Fruit fly (Drosophila melanogaster) whole organism, prepupa: ENCODE results near the gene Cad89D.

Experiments
- Blimp-1 ChIP-seq: fragments of 200-800 bp; sonication (Bioruptor generic); optimal IDR thresholded peaks from 3 replicates; lab custom pipeline; 2017; ENCODE audit warnings: missing biosample characterization, missing genetic modification characterization, mild to moderate bottlenecking, moderate library complexity, missing genetic modification reagents
- CG10669 ChIP-seq: fragments of 200-800 bp; sonication (Bioruptor generic); optimal IDR thresholded peaks from 3 replicates; lab custom pipeline; 2018; ENCODE audit warnings: missing biosample characterization, mild to moderate bottlenecking, missing genetic modification characterization, moderate library complexity
- CG11294 ChIP-seq: fragments of 200-800 bp; sonication (Bioruptor generic); IDR thresholded peaks from 2 replicates; pipeline ENCODE4 v1.3.6; 2022; ENCODE audit warnings: missing biosample characterization, missing genetic modification characterization
- CG11762 ChIP-seq: fragments of 200-800 bp; sonication (Bioruptor generic); optimal IDR thresholded peaks from 3 replicates; lab custom pipeline; 2016; ENCODE audit warnings: missing biosample characterization, missing genetic modification characterization; ENCODE audit not compliant: insufficient read depth
- CG11902 ChIP-seq: fragments of 200-800 bp; sonication (Bioruptor generic); optimal IDR thresholded peaks from 3 replicates; lab custom pipeline; 2016; ENCODE audit warnings: missing biosample characterization, missing genetic modification characterization
- CG15336 ChIP-seq: fragments of 200-800 bp; sonication (Bioruptor generic); IDR thresholded peaks from 2 replicates; pipeline ENCODE4 v1.3.6; 2022; ENCODE audit warnings: missing biosample characterization, missing genetic modification characterization
- CG1621 ChIP-seq: fragments of 200-800 bp; sonication (Bioruptor generic); optimal IDR thresholded peaks from 3 replicates; lab custom pipeline; 2018; ENCODE audit warnings: missing biosample characterization, mild to moderate bottlenecking, missing genetic modification characterization
- CG16779 ChIP-seq: fragments of 200-800 bp; sonication (Bioruptor generic); optimal IDR thresholded peaks from 3 replicates; lab custom pipeline; 2017; ENCODE audit warnings: missing biosample characterization, mild to moderate bottlenecking, missing genetic modification characterization
- CG3032 ChIP-seq: fragments of 200-800 bp; optimal IDR thresholded peaks from 2 replicates; lab custom pipeline; 2019; ENCODE audit warnings: missing biosample characterization, mild to moderate bottlenecking, missing genetic modification characterization, moderate library complexity
- CG31627 ChIP-seq: fragments of 200-800 bp; sonication (Bioruptor generic); optimal IDR thresholded peaks from 3 replicates; lab custom pipeline; 2016; ENCODE audit warnings: missing biosample characterization, missing genetic modification characterization
- CG32006 ChIP-seq: fragments of 200-800 bp; sonication (Bioruptor generic); optimal IDR thresholded peaks from 3 replicates; lab custom pipeline; 2017; ENCODE audit warnings: missing biosample characterization, mild to moderate bottlenecking, missing genetic modification characterization
- CG34406 ChIP-seq: fragments of 200-800 bp; sonication (Bioruptor generic); optimal IDR thresholded peaks from 3 replicates; lab custom pipeline; 2016; ENCODE audit warnings: missing biosample characterization, missing genetic modification characterization
- CG6163 ChIP-seq: fragments of 200-800 bp; sonication (Bioruptor generic); IDR thresholded peaks from 3 replicates; pipeline ENCODE4 v1.3.6; 2022; ENCODE audit warnings: missing biosample characterization, missing genetic modification characterization
- CG6276 ChIP-seq: fragments of 200-800 bp; sonication (Bioruptor generic); optimal IDR thresholded peaks from 2 replicates; lab custom pipeline; 2017; ENCODE audit warnings: missing biosample characterization, mild to moderate bottlenecking, missing genetic modification characterization
- CG6808 ChIP-seq: fragments of 200-800 bp; sonication (Bioruptor generic); optimal IDR thresholded peaks from 3 replicates; lab custom pipeline; 2017; ENCODE audit warnings: missing biosample characterization, missing genetic modification characterization, mild to moderate bottlenecking, moderate library complexity, missing genetic modification reagents
- CG6854 ChIP-seq: fragments of 200-800 bp; sonication (Bioruptor generic); optimal IDR thresholded peaks from 2 replicates; lab custom pipeline; 2017; ENCODE audit warnings: missing biosample characterization, mild to moderate bottlenecking, missing genetic modification characterization
- CG7368 ChIP-seq: fragments of 200-800 bp; sonication (Bioruptor generic); optimal IDR thresholded peaks from 3 replicates; lab custom pipeline; 2016; ENCODE audit warnings: missing biosample characterization, missing genetic modification characterization
- CG8119 ChIP-seq: fragments of 200-800 bp; sonication (Bioruptor generic); IDR thresholded peaks from 3 replicates; pipeline ENCODE4 v1.3.6; 2022; ENCODE audit warnings: missing biosample characterization, missing genetic modification characterization
- CG8319 ChIP-seq: fragments of 200-800 bp; sonication (Bioruptor generic); optimal IDR thresholded peaks from 3 replicates; lab custom pipeline; 2016; ENCODE audit warnings: missing biosample characterization, missing genetic modification characterization
- Eip93F ChIP-seq: fragments of 200-800 bp; sonication (Bioruptor generic); optimal IDR thresholded peaks from 2 replicates; lab custom pipeline; 2016; ENCODE audit warnings: missing biosample characterization, mild to moderate bottlenecking, missing genetic modification characterization
- Ets21C ChIP-seq: fragments of 200-800 bp; sonication (Bioruptor generic); optimal IDR thresholded peaks from 3 replicates; lab custom pipeline; 2016; ENCODE audit warnings: missing biosample characterization, missing genetic modification characterization
- Gug ChIP-seq: fragments of 200-800 bp; sonication (Bioruptor generic); IDR thresholded peaks from 2 replicates; pipeline ENCODE4 v1.3.6; 2022; ENCODE audit warnings: missing biosample characterization, missing genetic modification characterization
- Hr39 ChIP-seq: fragments of 200-800 bp; sonication (Bioruptor generic); optimal IDR thresholded peaks from 2 replicates; lab custom pipeline; 2016; ENCODE audit warnings: missing biosample characterization, missing genetic modification characterization
- Met ChIP-seq: fragments of 200-800 bp; sonication (Bioruptor generic); optimal IDR thresholded peaks from 3 replicates; lab custom pipeline; 2016; ENCODE audit warnings: missing biosample characterization, missing genetic modification characterization
- OdsH ChIP-seq: fragments of 200-800 bp; sonication (Bioruptor generic); optimal IDR thresholded peaks from 3 replicates; lab custom pipeline; 2016; ENCODE audit warnings: missing biosample characterization, missing genetic modification characterization
- Smox ChIP-seq: fragments of 200-800 bp; sonication (Bioruptor generic); optimal IDR thresholded peaks from 3 replicates; lab custom pipeline; 2016; ENCODE audit warnings: missing biosample characterization, missing genetic modification characterization
- Sox102F ChIP-seq: fragments of 200-800 bp; sonication (Bioruptor generic); optimal IDR thresholded peaks from 2 replicates; lab custom pipeline; 2016; ENCODE audit warnings: missing biosample characterization, mild to moderate bottlenecking, missing genetic modification characterization
- Sox14 ChIP-seq: fragments of 200-800 bp; sonication (Bioruptor generic); optimal IDR thresholded peaks from 3 replicates; lab custom pipeline; 2016; ENCODE audit warnings: missing biosample characterization, missing genetic modification characterization
- Sox15 ChIP-seq: fragments of 200-800 bp; sonication (Bioruptor generic); optimal IDR thresholded peaks from 3 replicates; lab custom pipeline; 2016; ENCODE audit warnings: missing biosample characterization, missing genetic modification characterization
- achi ChIP-seq: fragments of 200-800 bp; sonication (Bioruptor generic); optimal IDR thresholded peaks from 3 replicates; lab custom pipeline; 2016; ENCODE audit warnings: missing biosample characterization, missing genetic modification characterization
- acj6 ChIP-seq: fragments of 200-800 bp; sonication (Bioruptor generic); optimal IDR thresholded peaks from 3 replicates; lab custom pipeline; 2016; ENCODE audit warnings: missing biosample characterization, missing genetic modification characterization
- cyc ChIP-seq: fragments of 200-800 bp; sonication (Bioruptor generic); optimal IDR thresholded peaks from 3 replicates; lab custom pipeline; 2016; ENCODE audit warnings: missing biosample characterization, missing genetic modification characterization
- dac ChIP-seq: fragments of 200-800 bp; sonication (Bioruptor generic); optimal IDR thresholded peaks from 2 replicates; lab custom pipeline; 2017; ENCODE audit warnings: missing biosample characterization, mild to moderate bottlenecking, missing genetic modification characterization
- dsx ChIP-seq: fragments of 200-800 bp; optimal IDR thresholded peaks from 3 replicates; lab custom pipeline; 2019; ENCODE audit warnings: missing biosample characterization, mild to moderate bottlenecking, missing genetic modification characterization, moderate library complexity; ENCODE audit not compliant: poor library complexity, severe bottlenecking
- eg ChIP-seq: fragments of 200-800 bp; sonication (Bioruptor generic); IDR thresholded peaks from 3 replicates; pipeline ENCODE4 v1.3.6; 2022; ENCODE audit warnings: missing biosample characterization, missing genetic modification characterization
- esn ChIP-seq: fragments of 200-800 bp; sonication (Bioruptor generic); optimal IDR thresholded peaks from 2 replicates; lab custom pipeline; 2016; ENCODE audit warnings: missing biosample characterization, mild to moderate bottlenecking, missing genetic modification characterization, moderate library complexity
- lz ChIP-seq: fragments of 200-800 bp; sonication (Bioruptor generic); optimal IDR thresholded peaks from 3 replicates; lab custom pipeline; 2016; ENCODE audit warnings: missing biosample characterization, missing genetic modification characterization
- net ChIP-seq: fragments of 200-800 bp; sonication (Bioruptor generic); optimal IDR thresholded peaks from 3 replicates; lab custom pipeline; 2016; ENCODE audit warnings: missing biosample characterization, missing genetic modification characterization
- pdm3 ChIP-seq: fragments of 200-800 bp; sonication (Bioruptor generic); optimal IDR thresholded peaks from 3 replicates; lab custom pipeline; 2016; ENCODE audit warnings: missing biosample characterization, missing genetic modification characterization
- spab ChIP-seq: fragments of 200-800 bp; sonication (Bioruptor generic); optimal IDR thresholded peaks from 2 replicates; lab custom pipeline; 2017; ENCODE audit warnings: missing biosample characterization, mild to moderate bottlenecking, missing genetic modification characterization, missing genetic modification reagents
- ss ChIP-seq, 2 experiments: fragments of 200-800 bp; sonication (Bioruptor generic); optimal IDR thresholded peaks; 2 replicates in 1 of 2; 3 replicates in 1 of 2; lab custom pipeline; 2017 to 2018; ENCODE audit warnings: mild to moderate bottlenecking in 2 of 2, missing biosample characterization in 2 of 2, missing genetic modification characterization in 2 of 2, moderate library complexity in 1 of 2
- topi ChIP-seq: fragments of 200-800 bp; sonication (Bioruptor generic); optimal IDR thresholded peaks from 3 replicates; lab custom pipeline; 2016; ENCODE audit warnings: missing biosample characterization, missing genetic modification characterization
- vri ChIP-seq: fragments of 200-800 bp; sonication (Bioruptor generic); optimal IDR thresholded peaks from 3 replicates; lab custom pipeline; 2016; ENCODE audit warnings: missing biosample characterization, mild to moderate bottlenecking, missing genetic modification characterization

The Cad89D gene

dm6 chr3R:16500919-16501851 is 6.0 kb upstream of the Cad89D start, which contains the start of gene Decay (continued):
- TF ChIP-seq CG6163 (GFP tag; lab: Robert Waterston, UW) (no peak), CG32006 (GFP tag; lab: Kevin White, UChicago) (peak; percentile 37), Ets21C (GFP tag; lab: Kevin White, UChicago) (peak; percentile 45), dac (GFP tag; lab: Kevin White, UChicago) (no peak), CG1621 (tag; lab: Kevin White, UChicago) (no peak), Sox14 (GFP tag; lab: Kevin White, UChicago) (peak; percentile 50), pdm3 (GFP tag; lab: Kevin White, UChicago) (peak; percentile 51), CG16779 (tag; lab: Kevin White, UChicago) (no peak), spab (GFP tag; lab: Kevin White, UChicago) (no peak), Blimp-1 (GFP tag; lab: Kevin White, UChicago) (peak; percentile 3)

dm6 chr3R:16498859-16499258 is 3.6 kb upstream of the Cad89D start, which contains the start of gene Gr89a:
Gene Gr89a (minus strand): TSS chr3R:16498959.
- no peak for TF ChIP-seq CG6808 (GFP tag; lab: Kevin White, UChicago)
- no peak for TF ChIP-seq CG8119 (GFP tag; lab: Robert Waterston, UW)
- no peak for TF ChIP-seq CG31627
- no peak for TF ChIP-seq Sox15 (GFP tag; lab: Kevin White, UChicago)
- no peak for TF ChIP-seq net (GFP tag; lab: Kevin White, UChicago)
- no peak for TF ChIP-seq cyc (GFP tag; lab: Kevin White, UChicago)
- TF ChIP-seq lz (GFP tag; lab: Kevin White, UChicago) = no peak
- TF ChIP-seq ss (GFP tag; optimal IDR thresholded peaks at IDR 0.05; lab: Kevin White, UChicago) = no peak
- no peak for TF ChIP-seq spab (GFP tag; lab: Kevin White, UChicago)
- TF ChIP-seq CG11762 (GFP tag; lab: Kevin White, UChicago) = no peak
- TF ChIP-seq dsx (GFP tag; lab: Kevin White, UChicago) = no peak

DNA sequence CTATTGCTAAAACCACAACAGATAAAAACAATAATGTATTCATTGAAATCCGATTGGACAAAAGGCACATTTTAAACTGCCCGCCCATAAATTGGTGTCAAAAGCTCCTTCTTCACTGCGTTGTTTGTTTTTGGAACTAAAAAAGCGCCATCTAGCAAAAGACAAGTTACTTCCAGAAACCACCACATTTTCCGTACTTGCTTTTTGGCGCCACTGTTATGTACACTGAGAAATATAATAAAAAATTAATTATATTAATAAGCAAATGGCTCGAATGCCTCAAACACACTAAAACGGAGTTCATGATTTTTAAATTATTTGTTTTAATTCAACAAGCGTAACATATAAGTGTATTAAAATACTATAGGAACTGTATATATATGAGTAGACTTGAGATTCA is 2.2 kb upstream of the Cad89D start:
- TF ChIP-seq CG6808 (GFP tag; lab: Kevin White, UChicago) (peak; percentile 20), dsx (GFP tag; lab: Kevin White, UChicago) (peak; percentile 39), Eip93F (no peak), CG6276 (GFP tag; lab: Kevin White, UChicago) (peak; percentile 65), Ets21C (GFP tag; lab: Kevin White, UChicago) (peak; percentile 19), CG7368 (GFP tag; lab: Kevin White, UChicago) (peak; percentile 34), Hr39 (GFP tag; lab: Kevin White, UChicago) (peak; percentile 71), CG3032 (peak; percentile 76), CG11294 (peak; percentile 66), Smox (peak; percentile 56), CG15336 (GFP tag; lab: Robert Waterston, UW) (peak; percentile 76), cyc (GFP tag; lab: Kevin White, UChicago) (peak; percentile 78), topi (GFP tag; lab: Kevin White, UChicago) (peak; percentile 61), CG1621 (tag; lab: Kevin White, UChicago) (peak; percentile 60), Sox15 (GFP tag; lab: Kevin White, UChicago) (peak; percentile 22), Gug (peak; percentile 65), CG11902 (peak; percentile 35), net (GFP tag; lab: Kevin White, UChicago) (peak; percentile 70), CG31627 (peak; percentile 77), CG10669 (GFP tag; lab: Kevin White, UChicago) (peak; percentile 72), Sox102F (GFP tag; lab: Kevin White, UChicago) (peak; percentile 56), OdsH (GFP tag; lab: Kevin White, UChicago) (peak; percentile 74), acj6 (peak; percentile 61), CG34406 (peak; percentile 73), ss (GFP tag; optimal IDR thresholded peaks at IDR 0.05; lab: Kevin White, UChicago) (peak in 1 of 2 experiments; percentile 3), vri (GFP tag; lab: Kevin White, UChicago) (no peak), CG32006 (GFP tag; lab: Kevin White, UChicago) (peak; percentile 72), CG6854 (GFP tag; lab: Kevin White, UChicago) (no peak), CG16779 (tag; lab: Kevin White, UChicago) (peak; percentile 15), eg (GFP tag; lab: Robert Waterston, UW) (peak; percentile 90), Met (GFP tag; lab: Kevin White, UChicago) (peak; percentile 77), CG8319 (GFP tag; lab: Kevin White, UChicago) (peak; percentile 44), esn (GFP tag; lab: Kevin White, UChicago) (peak; percentile 78), achi (peak; percentile 69)
